Fruit fly (Drosophila melanogaster): ENCODE results near the gene Coa8.

Gene Coa8

dm6 chrX:1854070-1854469, 26.0 kb upstream of the Coa8 start:
- TF ChIP-seq ovo (GFP tag; optimal IDR thresholded peaks at IDR 0.05): peak; percentile 21
- no peak for TF ChIP-seq CG7045 (GFP tag; optimal IDR thresholded peaks at IDR 0.05)
- no peak for TF ChIP-seq cnc (optimal IDR thresholded peaks at IDR 0.05)
- no peak for TF ChIP-seq Clk (GFP tag; optimal IDR thresholded peaks at IDR 0.05)
- TF ChIP-seq CG14711 (tag; optimal IDR thresholded peaks at IDR 0.05): no peak
- TF ChIP-seq CG12768 (GFP tag; optimal IDR thresholded peaks at IDR 0.05): no peak
- TF ChIP-seq CG7101 (tag; optimal IDR thresholded peaks at IDR 0.05): peak; percentile 10
- no peak for TF ChIP-seq pad (GFP tag; optimal IDR thresholded peaks at IDR 0.05)
- TF ChIP-seq Mnt (GFP tag; optimal IDR thresholded peaks at IDR 0.05): peak; percentile 26
- peak; percentile 40 for TF ChIP-seq Crg-1 (GFP tag; optimal IDR thresholded peaks at IDR 0.05)
- TF ChIP-seq CG5204 (GFP tag; optimal IDR thresholded peaks at IDR 0.05): no peak

DNA sequence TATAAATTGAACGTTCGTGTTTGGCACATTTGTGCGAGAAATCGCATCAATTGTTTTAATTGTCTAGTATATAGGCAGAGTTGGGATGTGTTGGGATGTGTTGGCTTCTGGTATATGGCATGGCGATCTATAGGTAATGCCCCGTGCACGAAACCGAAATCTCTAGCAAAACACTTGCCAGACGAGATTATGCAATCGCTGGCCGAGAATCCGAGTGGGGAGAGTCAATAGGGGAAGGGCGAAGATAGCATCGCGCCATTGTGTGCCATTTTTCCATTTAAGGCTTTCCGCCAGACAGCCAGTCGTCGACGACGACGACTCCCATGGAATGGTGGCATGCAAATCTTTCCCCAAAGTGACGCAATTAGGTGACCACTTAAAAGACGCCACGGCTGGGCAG, 25.2 kb upstream of the Coa8 start:
- no peak for TF ChIP-seq ovo (GFP tag; optimal IDR thresholded peaks at IDR 0.05)
- no peak for TF ChIP-seq Hr96 (GFP tag; optimal IDR thresholded peaks at IDR 0.05)
- no peak for TF ChIP-seq CG1620 (GFP tag; optimal IDR thresholded peaks at IDR 0.05)
- TF ChIP-seq CG14711 (tag; optimal IDR thresholded peaks at IDR 0.05): no peak
- TF ChIP-seq bab1 (GFP tag; optimal IDR thresholded peaks at IDR 0.05): no peak
- TF ChIP-seq toe (GFP tag; optimal IDR thresholded peaks at IDR 0.05): no peak
- no peak for TF ChIP-seq pad (GFP tag; optimal IDR thresholded peaks at IDR 0.05)
- no peak for TF ChIP-seq CG7045 (GFP tag; optimal IDR thresholded peaks at IDR 0.05)

- TF ChIP-seq tj (GFP tag; optimal IDR thresholded peaks at IDR 0.05) (no peak), pad (GFP tag; optimal IDR thresholded peaks at IDR 0.05) (no peak), CG7045 (GFP tag; optimal IDR thresholded peaks at IDR 0.05) (no peak)
Observed at dm6 chrX:1856605-1857004, 23.5 kb upstream of the Coa8 start.

- TF ChIP-seq Crg-1 (GFP tag; optimal IDR thresholded peaks at IDR 0.05) (no peak), CG14711 (tag; optimal IDR thresholded peaks at IDR 0.05) (peak; percentile 51), CG33017 (tag; optimal IDR thresholded peaks at IDR 0.05) (peak; percentile 20), Hr96 (GFP tag; optimal IDR thresholded peaks at IDR 0.05) (peak; percentile 2), pad (GFP tag; optimal IDR thresholded peaks at IDR 0.05) (peak; percentile 21), Mnt (GFP tag; optimal IDR thresholded peaks at IDR 0.05) (peak; percentile 29), kay (GFP tag; ENCODE audit: borderline replicate concordance) (no peak), tj (GFP tag; optimal IDR thresholded peaks at IDR 0.05) (no peak), CG7045 (GFP tag; optimal IDR thresholded peaks at IDR 0.05) (peak; percentile 22), CG11617 (GFP tag; optimal IDR thresholded peaks at IDR 0.05) (peak; percentile 56), bab1 (GFP tag; optimal IDR thresholded peaks at IDR 0.05) (peak; percentile 77), CG12768 (GFP tag; optimal IDR thresholded peaks at IDR 0.05) (peak; percentile 45), cic (GFP tag; optimal IDR thresholded peaks at IDR 0.05) (no peak), ovo (GFP tag; optimal IDR thresholded peaks at IDR 0.05) (peak; percentile 2), CG7101 (tag; optimal IDR thresholded peaks at IDR 0.05) (peak; percentile 51), toe (GFP tag; optimal IDR thresholded peaks at IDR 0.05) (no peak), cnc (optimal IDR thresholded peaks at IDR 0.05) (no peak), CG5204 (GFP tag; optimal IDR thresholded peaks at IDR 0.05) (peak; percentile 41), Clk (GFP tag; optimal IDR thresholded peaks at IDR 0.05) (no peak), CG1620 (GFP tag; optimal IDR thresholded peaks at IDR 0.05) (peak; percentile 44)
Observed at dm6 chrX:1858867-1859266, 21.2 kb upstream of the Coa8 start, which contains the start of gene Lamtor5. Gene Lamtor5 (minus strand): TSS chrX:1858971.

dm6 chrX:1861620-1862184, 18.4 kb upstream of the Coa8 start, which contains the start of gene deltaCOP:
Gene deltaCOP (minus strand): TSS chrX:1861790.
- peak; percentile 86 for TF ChIP-seq CG7101 (tag; optimal IDR thresholded peaks at IDR 0.05)
- peak; percentile 94 for TF ChIP-seq CG1620 (GFP tag; optimal IDR thresholded peaks at IDR 0.05)
- TF ChIP-seq Mnt (GFP tag; optimal IDR thresholded peaks at IDR 0.05): peak; percentile 90
- no peak for TF ChIP-seq cnc (optimal IDR thresholded peaks at IDR 0.05)
- TF ChIP-seq cic (GFP tag; optimal IDR thresholded peaks at IDR 0.05): peak; percentile 35
- TF ChIP-seq CG7045 (GFP tag; optimal IDR thresholded peaks at IDR 0.05): peak; percentile 53
- TF ChIP-seq CG14711 (tag; optimal IDR thresholded peaks at IDR 0.05): peak; percentile 65
- no peak for TF ChIP-seq Hr96 (GFP tag; optimal IDR thresholded peaks at IDR 0.05)
- peak; percentile 88 for TF ChIP-seq ovo (GFP tag; optimal IDR thresholded peaks at IDR 0.05)
- TF ChIP-seq bab1 (GFP tag; optimal IDR thresholded peaks at IDR 0.05): peak; percentile 75
- TF ChIP-seq Clk (GFP tag; optimal IDR thresholded peaks at IDR 0.05): peak; percentile 6
- TF ChIP-seq CG5204 (GFP tag; optimal IDR thresholded peaks at IDR 0.05): no peak
- TF ChIP-seq Crg-1 (GFP tag; optimal IDR thresholded peaks at IDR 0.05): peak; percentile 96
- TF ChIP-seq tj (GFP tag; optimal IDR thresholded peaks at IDR 0.05): peak; percentile 67
- no peak for TF ChIP-seq kay (GFP tag; ENCODE audit: borderline replicate concordance)
- TF ChIP-seq toe (GFP tag; optimal IDR thresholded peaks at IDR 0.05): no peak
- peak; percentile 71 for TF ChIP-seq CG12768 (GFP tag; optimal IDR thresholded peaks at IDR 0.05)
- TF ChIP-seq CG11617 (GFP tag; optimal IDR thresholded peaks at IDR 0.05): peak; percentile 88
- TF ChIP-seq CG33017 (tag; optimal IDR thresholded peaks at IDR 0.05): peak; percentile 61
- peak; percentile 82 for TF ChIP-seq pad (GFP tag; optimal IDR thresholded peaks at IDR 0.05)

- TF ChIP-seq ovo (GFP tag; optimal IDR thresholded peaks at IDR 0.05) (peak; percentile 10), CG12768 (GFP tag; optimal IDR thresholded peaks at IDR 0.05) (no peak), Mnt (GFP tag; optimal IDR thresholded peaks at IDR 0.05) (no peak), Crg-1 (GFP tag; optimal IDR thresholded peaks at IDR 0.05) (no peak), bab1 (GFP tag; optimal IDR thresholded peaks at IDR 0.05) (peak; percentile 28), CG11617 (GFP tag; optimal IDR thresholded peaks at IDR 0.05) (no peak), cnc (optimal IDR thresholded peaks at IDR 0.05) (no peak), tj (GFP tag; optimal IDR thresholded peaks at IDR 0.05) (no peak), pad (GFP tag; optimal IDR thresholded peaks at IDR 0.05) (no peak), CG1620 (GFP tag; optimal IDR thresholded peaks at IDR 0.05) (no peak)
Observed at dm6 chrX:1865673-1866072, 14.4 kb upstream of the Coa8 start, which contains the start of the genes Gcna and MED18. Gene Gcna (minus strand): TSS chrX:1865835. Gene MED18 (plus strand): TSS chrX:1865909.
